Fruit fly (Drosophila melanogaster): ENCODE data around the gene CG5235.

- TF ChIP-seq Snoo (tag; optimal IDR thresholded peaks at IDR 0.05) (no peak), Pif1A (GFP tag; optimal IDR thresholded peaks at IDR 0.05) (no peak), CG4496 (GFP tag; IDR thresholded peaks at IDR 0.05) (no peak), EcR (GFP tag; optimal IDR thresholded peaks at IDR 0.05) (no peak), CG14655 (GFP tag; optimal IDR thresholded peaks at IDR 0.05) (no peak), CG34367 (tag; optimal IDR thresholded peaks at IDR 0.05) (no peak), gl (tag; optimal IDR thresholded peaks at IDR 0.05) (no peak), CG8301 (tag; optimal IDR thresholded peaks at IDR 0.05) (no peak)
These were observed 51.1 kb downstream of the CG5235 start for dm6 chr3L:16039063-16039462.

Data from whole organism, pupa.